Fruit fly (Drosophila melanogaster): ENCODE data around the gene Dab.

Gene Dab

dm6 chr3L:16670882-16671675 is 40.8 kb upstream of the Dab start:
- no peak for TF ChIP-seq CG14655 (GFP tag; optimal IDR thresholded peaks at IDR 0.05)
- TF ChIP-seq D1 (tag; optimal IDR thresholded peaks at IDR 0.05), result no peak
- TF ChIP-seq Snoo (tag; optimal IDR thresholded peaks at IDR 0.05), result no peak
- TF ChIP-seq CG8301 (tag; optimal IDR thresholded peaks at IDR 0.05), result no peak

dm6 chr3L:16673367-16674014 is 38.4 kb upstream of the Dab start, which contains the start of the genes zetaCOP and CG13032:
Gene zetaCOP (minus strand): TSS chr3L:16673555.
Gene CG13032 (plus strand): TSS chr3L:16673964.
- TF ChIP-seq EcR (GFP tag; optimal IDR thresholded peaks at IDR 0.05) (no peak), D1 (tag; optimal IDR thresholded peaks at IDR 0.05) (peak; percentile 57)

- TF ChIP-seq Ets98B (GFP tag; IDR thresholded peaks at IDR 0.05) (no peak), Pif1A (GFP tag; optimal IDR thresholded peaks at IDR 0.05) (no peak), CG14655 (GFP tag; optimal IDR thresholded peaks at IDR 0.05) (no peak), CG10348 (GFP tag; IDR thresholded peaks at IDR 0.05) (no peak), CG34367 (tag; optimal IDR thresholded peaks at IDR 0.05) (no peak), fd96Ca (GFP tag; IDR thresholded peaks at IDR 0.05) (no peak), CG13204 (GFP tag; optimal IDR thresholded peaks at IDR 0.05) (no peak)
Observed at dm6 chr3L:16679492-16680120, 32.3 kb upstream of the Dab start.

dm6 chr3L:16682371-16682770 is 29.6 kb upstream of the Dab start:
- TF ChIP-seq CG8301 (tag; optimal IDR thresholded peaks at IDR 0.05), result no peak
- TF ChIP-seq CG9948 (tag; optimal IDR thresholded peaks at IDR 0.05), result no peak

dm6 chr3L:16683007-16683406 is 28.9 kb upstream of the Dab start:
- TF ChIP-seq EcR (GFP tag; optimal IDR thresholded peaks at IDR 0.05), result peak; percentile 29
- peak; percentile 31; the same call in 1 of the 2 replicates for TF ChIP-seq CG32121 (GFP tag; IDR thresholded peaks at IDR 0.05)
- TF ChIP-seq CG14655 (GFP tag; optimal IDR thresholded peaks at IDR 0.05), result peak; percentile 66
- no peak for TF ChIP-seq CG13204 (GFP tag; optimal IDR thresholded peaks at IDR 0.05)
- TF ChIP-seq CG8159 (tag; optimal IDR thresholded peaks at IDR 0.05), result no peak
- TF ChIP-seq CG17806 (tag; optimal IDR thresholded peaks at IDR 0.05), result no peak
- TF ChIP-seq CG8301 (tag; optimal IDR thresholded peaks at IDR 0.05), result peak; percentile 57
- no peak for TF ChIP-seq CG12605 (GFP tag; IDR thresholded peaks at IDR 0.05)
- TF ChIP-seq CG34367 (tag; optimal IDR thresholded peaks at IDR 0.05), result peak; percentile 12
- no peak for TF ChIP-seq CG9948 (tag; optimal IDR thresholded peaks at IDR 0.05)

- TF ChIP-seq CG8159 (tag; optimal IDR thresholded peaks at IDR 0.05) (no peak), gl (tag; optimal IDR thresholded peaks at IDR 0.05) (peak; percentile 4), fd96Ca (GFP tag; IDR thresholded peaks at IDR 0.05) (0 out of 3 replicates have a peak, but pooled peaks have one; percentile 13)
Observed at dm6 chr3L:16689491-16689890, 22.4 kb upstream of the Dab start.

dm6 chr3L:16690055-16690454 is 21.9 kb upstream of the Dab start:
- no peak for TF ChIP-seq CG13204 (GFP tag; optimal IDR thresholded peaks at IDR 0.05)
- TF ChIP-seq Ets98B (GFP tag; IDR thresholded peaks at IDR 0.05), result no peak
- no peak for TF ChIP-seq CG10348 (GFP tag; IDR thresholded peaks at IDR 0.05)
- no peak for TF ChIP-seq CG8159 (tag; optimal IDR thresholded peaks at IDR 0.05)
- no peak for TF ChIP-seq Pif1B (GFP tag; optimal IDR thresholded peaks at IDR 0.05)
- no peak for TF ChIP-seq CG34367 (tag; optimal IDR thresholded peaks at IDR 0.05)
- TF ChIP-seq Pif1A (GFP tag; optimal IDR thresholded peaks at IDR 0.05), result no peak
- no peak for TF ChIP-seq D1 (tag; optimal IDR thresholded peaks at IDR 0.05)
- TF ChIP-seq EcR (GFP tag; optimal IDR thresholded peaks at IDR 0.05), result no peak
- no peak for TF ChIP-seq CG8301 (tag; optimal IDR thresholded peaks at IDR 0.05)
- TF ChIP-seq CG12605 (GFP tag; IDR thresholded peaks at IDR 0.05), result no peak
- TF ChIP-seq CG17806 (tag; optimal IDR thresholded peaks at IDR 0.05), result no peak
- TF ChIP-seq Snoo (tag; optimal IDR thresholded peaks at IDR 0.05), result no peak
- TF ChIP-seq rn (GFP tag; IDR thresholded peaks at IDR 0.05), result no peak

dm6 chr3L:16693844-16694243 is 18.1 kb upstream of the Dab start:
- TF ChIP-seq EcR (GFP tag; optimal IDR thresholded peaks at IDR 0.05) (peak; percentile 42), gl (tag; optimal IDR thresholded peaks at IDR 0.05) (no peak), CG8301 (tag; optimal IDR thresholded peaks at IDR 0.05) (no peak)
